Fruit fly (Drosophila melanogaster): Measurements from ENCODE around the gene Dysb.

Gene Dysb

DNA sequence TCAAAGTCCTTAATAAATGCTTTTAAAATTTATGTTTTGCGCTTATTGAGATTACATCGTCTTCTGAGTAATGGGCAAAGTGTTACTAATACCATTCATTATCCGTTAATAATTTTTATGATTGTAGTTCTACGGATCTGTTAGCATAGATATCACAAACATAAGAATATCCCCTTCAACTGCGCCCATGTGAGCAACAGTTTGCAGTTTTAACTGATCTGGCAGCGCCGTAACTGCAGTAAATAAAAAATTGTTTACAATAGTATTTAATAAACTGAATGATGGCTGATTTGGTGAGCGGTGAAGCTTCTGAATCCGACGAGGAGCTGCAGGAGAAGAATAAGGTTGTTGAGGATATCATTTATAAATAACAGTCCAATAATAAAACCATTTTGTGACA is 2.5 kb downstream of the Dysb start, which contains the start of gene Blos3 (continued):
- TF ChIP-seq oc (tag; optimal IDR thresholded peaks at IDR 0.05) (no peak), Hey (tag; optimal IDR thresholded peaks at IDR 0.05) (no peak), kay (GFP tag; optimal IDR thresholded peaks at IDR 0.05) (no peak), sug (tag; optimal IDR thresholded peaks at IDR 0.05) (no peak), run (tag; optimal IDR thresholded peaks at IDR 0.05) (no peak), org-1 (GFP tag; optimal IDR thresholded peaks at IDR 0.05) (no peak), Ets97D (GFP tag; optimal IDR thresholded peaks at IDR 0.05) (peak; percentile 14), gsb (GFP tag; IDR thresholded peaks at IDR 0.05) (no peak), CG31388 (GFP tag; optimal IDR thresholded peaks at IDR 0.05) (no peak), lbe (GFP tag; optimal IDR thresholded peaks at IDR 0.05) (peak; percentile 65)

DNA sequence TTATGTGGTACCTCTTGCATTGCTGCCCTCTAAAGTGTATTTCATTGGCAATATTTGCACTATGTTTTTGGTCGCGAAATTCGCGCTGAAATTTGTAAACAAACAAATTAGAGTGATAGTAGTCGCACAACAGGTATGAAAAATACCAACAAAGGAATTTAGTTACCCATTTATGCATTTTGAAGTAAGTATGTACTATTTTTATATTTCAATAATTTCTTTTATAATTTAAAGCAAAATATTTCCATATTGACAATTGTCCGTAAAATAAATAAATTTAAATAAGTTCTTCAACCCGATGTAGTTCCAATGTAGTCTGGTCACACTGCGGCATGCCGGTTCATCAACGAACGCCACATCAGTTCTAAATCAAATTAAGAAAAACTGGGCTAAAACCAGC is 4.9 kb downstream of the Dysb start, which contains the start of the genes Rad9 and Uggt:
TSS of gene Rad9 (minus strand) at position 114 of the 400 bp plus-strand sequence.
TSS of gene Uggt (plus strand) at position 308 of the 400 bp plus-strand sequence.
- TF ChIP-seq pzg (GFP tag; optimal IDR thresholded peaks at IDR 0.05) = peak; percentile 33
- TF ChIP-seq CG15479 (GFP tag; optimal IDR thresholded peaks at IDR 0.05) = no peak
- peak; percentile 18 for TF ChIP-seq dmrt11E (tag; optimal IDR thresholded peaks at IDR 0.05)
- no peak for TF ChIP-seq eve (GFP tag; optimal IDR thresholded peaks at IDR 0.05)
- no peak for TF ChIP-seq dimm (GFP tag; IDR thresholded peaks at IDR 0.05)
- peak; percentile 30 for TF ChIP-seq CG9727 (GFP tag; optimal IDR thresholded peaks at IDR 0.05)
- no peak for TF ChIP-seq CG13296 (GFP tag; optimal IDR thresholded peaks at IDR 0.05)
- TF ChIP-seq CG1529 (GFP tag; optimal IDR thresholded peaks at IDR 0.05) = no peak
- TF ChIP-seq Spps (tag; optimal IDR thresholded peaks at IDR 0.05) = no peak
- no peak for TF ChIP-seq ato (GFP tag; IDR thresholded peaks at IDR 0.05; ENCODE audit: partially characterized antibody)
- peak; percentile 28 for TF ChIP-seq MESR4 (GFP tag; optimal IDR thresholded peaks at IDR 0.05)
- no peak for TF ChIP-seq CG18262 (tag; optimal IDR thresholded peaks at IDR 0.05)
- peak; percentile 21 for TF ChIP-seq Sin3A (optimal IDR thresholded peaks at IDR 0.05)
- 0 out of 2 replicates have a peak, but pooled peaks have one; percentile 16 for TF ChIP-seq Rfx (GFP tag; IDR thresholded peaks at IDR 0.05)
- TF ChIP-seq Optix (GFP tag; IDR thresholded peaks at IDR 0.05) = no peak
- TF ChIP-seq CG5953 (GFP tag; IDR thresholded peaks at IDR 0.05) = no peak
- no peak for TF ChIP-seq CG17612 (GFP tag; IDR thresholded peaks at IDR 0.05)
- no peak for TF ChIP-seq CG2129 (GFP tag; IDR thresholded peaks at IDR 0.05; ENCODE audit: partially characterized antibody)
- no peak for TF ChIP-seq CG11723 (GFP tag; optimal IDR thresholded peaks at IDR 0.05)
- no peak for TF ChIP-seq ac (GFP tag; optimal IDR thresholded peaks at IDR 0.05)
- TF ChIP-seq zf30C (GFP tag; optimal IDR thresholded peaks at IDR 0.05) = no peak
- TF ChIP-seq lilli (GFP tag; optimal IDR thresholded peaks at IDR 0.05) = peak; percentile 7
- TF ChIP-seq lbe (GFP tag; optimal IDR thresholded peaks at IDR 0.05) = no peak
- TF ChIP-seq usp (GFP tag; optimal IDR thresholded peaks at IDR 0.05) = no peak
- peak; percentile 73 for TF ChIP-seq CG14710 (tag; optimal IDR thresholded peaks at IDR 0.05)
- TF ChIP-seq Ptx1 (GFP tag; IDR thresholded peaks at IDR 0.05) = 0 out of 2 replicates have a peak, but pooled peaks have one; percentile 24
- TF ChIP-seq CG5245 (GFP tag; optimal IDR thresholded peaks at IDR 0.05) = no peak
- peak; percentile 26 for TF ChIP-seq CG10654 (GFP tag; optimal IDR thresholded peaks at IDR 0.05)
- TF ChIP-seq Blimp-1 (GFP tag; optimal IDR thresholded peaks at IDR 0.05) = no peak
- no peak for TF ChIP-seq tio (GFP tag; optimal IDR thresholded peaks at IDR 0.05)
- no peak for TF ChIP-seq Bgb (GFP tag; IDR thresholded peaks at IDR 0.05; ENCODE audit: partially characterized antibody)
- TF ChIP-seq CG4404 (GFP tag; IDR thresholded peaks at IDR 0.05) = no peak
- no peak for TF ChIP-seq CG8765 (GFP tag; IDR thresholded peaks at IDR 0.05)
- no peak for TF ChIP-seq tna (GFP tag; IDR thresholded peaks at IDR 0.05; ENCODE audit: partially characterized antibody)
- TF ChIP-seq Atf3 (GFP tag; optimal IDR thresholded peaks at IDR 0.05) = no peak
- peak; percentile 17 for TF ChIP-seq CG8924 (tag; optimal IDR thresholded peaks at IDR 0.05)
- peak; percentile 58 for TF ChIP-seq Dp (GFP tag; optimal IDR thresholded peaks at IDR 0.05)
- TF ChIP-seq pb (GFP tag; optimal IDR thresholded peaks at IDR 0.05) = no peak
- TF ChIP-seq ATbp (GFP tag; optimal IDR thresholded peaks at IDR 0.05) = no peak
- peak; percentile 20 for TF ChIP-seq pfk (GFP tag; optimal IDR thresholded peaks at IDR 0.05)
- TF ChIP-seq E2f1 (GFP tag; IDR thresholded peaks at IDR 0.05) = no peak
- no peak for TF ChIP-seq lmd (GFP tag; IDR thresholded peaks at IDR 0.05)
